Fruit fly (Drosophila melanogaster) whole organism, embryonic: ENCODE measurements around the gene Kyat.
A peak's percentile ranks its signal among the peaks of the same experiment; 100 is the strongest.

Experiments
- B-H1 ChIP-seq: fragments of 200-800 bp; sonication (Bioruptor generic); IDR thresholded peaks from 3 replicates; pipeline ENCODE4 v1.3.6; 2022; ENCODE audit warnings: missing biosample characterization, missing genetic modification characterization
- Bgb ChIP-seq: fragments of 200-800 bp; sonication (Bioruptor generic); IDR thresholded peaks from 2 replicates; pipeline ENCODE4 v1.3.6; 2022; ENCODE audit warnings: missing biosample characterization, missing genetic modification characterization; ENCODE audit not compliant: partially characterized antibody
- CG10267 ChIP-seq: fragments of 200-800 bp; sonication (Bioruptor generic); optimal IDR thresholded peaks from 2 replicates; lab custom pipeline; 2018; ENCODE audit warnings: missing biosample characterization, mild to moderate bottlenecking, missing genetic modification characterization, moderate library complexity
- CG11504 ChIP-seq: fragments of 200-800 bp; sonication (Bioruptor generic); optimal IDR thresholded peaks from 3 replicates; lab custom pipeline; 2019; ENCODE audit warnings: missing biosample characterization, mild to moderate bottlenecking, missing genetic modification characterization, moderate library complexity
- CG15514 ChIP-seq: fragments of 200-800 bp; sonication (Bioruptor generic); optimal IDR thresholded peaks from 3 replicates; lab custom pipeline; 2017; ENCODE audit warnings: missing biosample characterization, missing genetic modification characterization, mild to moderate bottlenecking, moderate library complexity, missing genetic modification reagents
- CG17186 ChIP-seq: fragments of 200-800 bp; sonication (Bioruptor generic); optimal IDR thresholded peaks from 3 replicates; lab custom pipeline; 2017; ENCODE audit warnings: missing biosample characterization, missing genetic modification reagents, missing genetic modification characterization
- CG17829 ChIP-seq: fragments of 200-800 bp; optimal IDR thresholded peaks from 2 replicates; lab custom pipeline; 2019; ENCODE audit warnings: missing biosample characterization, mild to moderate bottlenecking, missing genetic modification characterization, moderate library complexity
- CG4282 ChIP-seq: fragments of 200-800 bp; sonication (Bioruptor generic); optimal IDR thresholded peaks from 2 replicates; lab custom pipeline; 2016; ENCODE audit warnings: missing biosample characterization, missing genetic modification characterization
- CG43689 ChIP-seq: fragments of 200-800 bp; sonication (Bioruptor generic); IDR thresholded peaks from 2 replicates; pipeline ENCODE4 v1.3.6; 2022; ENCODE audit warnings: missing biosample characterization, missing genetic modification characterization
- CG4617 ChIP-seq: fragments of 200-800 bp; sonication (Bioruptor generic); optimal IDR thresholded peaks from 3 replicates; lab custom pipeline; 2016; ENCODE audit warnings: missing biosample characterization, missing genetic modification characterization, borderline replicate concordance
- CG6683 ChIP-seq: fragments of 200-800 bp; sonication (Bioruptor generic); optimal IDR thresholded peaks from 2 replicates; lab custom pipeline; 2017; ENCODE audit warnings: missing biosample characterization, mild to moderate bottlenecking, missing genetic modification characterization, missing genetic modification reagents
- CG7745 ChIP-seq: fragments of 200-800 bp; sonication (Bioruptor generic); optimal IDR thresholded peaks from 2 replicates; lab custom pipeline; 2018; ENCODE audit warnings: missing biosample characterization, mild to moderate bottlenecking, missing genetic modification characterization, moderate library complexity
- CG7963 ChIP-seq: fragments of 200-800 bp; sonication (Bioruptor generic); IDR thresholded peaks from 3 replicates; pipeline ENCODE4 v1.3.6; 2022; ENCODE audit warnings: missing biosample characterization, missing genetic modification characterization; ENCODE audit not compliant: partially characterized antibody
- CG8089 ChIP-seq: fragments of 200-800 bp; sonication (Bioruptor generic); optimal IDR thresholded peaks from 3 replicates; lab custom pipeline; 2016; ENCODE audit warnings: missing biosample characterization, missing genetic modification characterization
- CG8944 ChIP-seq: fragments of 200-800 bp; sonication (Bioruptor generic); optimal IDR thresholded peaks from 3 replicates; lab custom pipeline; 2016; ENCODE audit warnings: missing biosample characterization, missing genetic modification characterization
- CG9437 ChIP-seq: fragments of 200-800 bp; sonication (Bioruptor generic); optimal IDR thresholded peaks from 2 replicates; lab custom pipeline; 2018; ENCODE audit warnings: missing biosample characterization, mild to moderate bottlenecking, missing genetic modification characterization
- CG9932 ChIP-seq: fragments of 200-800 bp; sonication (Bioruptor generic); IDR thresholded peaks from 2 replicates; pipeline ENCODE4 v1.3.6; 2022; ENCODE audit warnings: missing biosample characterization, missing genetic modification characterization
- Dbx ChIP-seq: fragments of 200-800 bp; sonication (Bioruptor generic); IDR thresholded peaks from 3 replicates; pipeline ENCODE4 v1.3.6; 2022; ENCODE audit warnings: missing biosample characterization, missing genetic modification characterization
- Dref ChIP-seq: fragments of 200-800 bp; sonication (Bioruptor generic); IDR thresholded peaks from 2 replicates; pipeline ENCODE4 v1.3.6; 2022; ENCODE audit warnings: missing biosample characterization, missing genetic modification characterization
- Elba2 ChIP-seq: fragments of 200-800 bp; sonication (Bioruptor generic); optimal IDR thresholded peaks from 3 replicates; lab custom pipeline; 2016; ENCODE audit warnings: missing biosample characterization, missing genetic modification characterization
- Hey ChIP-seq: fragments of 200-800 bp; sonication (Bioruptor generic); optimal IDR thresholded peaks from 3 replicates; lab custom pipeline; 2018; ENCODE audit warnings: missing biosample characterization, mild to moderate bottlenecking, missing genetic modification characterization
- HmgZ ChIP-seq: fragments of 200-800 bp; sonication (Bioruptor generic); optimal IDR thresholded peaks from 2 replicates; lab custom pipeline; 2018; ENCODE audit warnings: missing biosample characterization, mild to moderate bottlenecking, missing genetic modification characterization
- Hsf ChIP-seq: fragments of 200-800 bp; sonication (Bioruptor generic); optimal IDR thresholded peaks from 3 replicates; lab custom pipeline; 2016; ENCODE audit warnings: missing biosample characterization, missing genetic modification characterization
- Mad ChIP-seq: fragments of 200-800 bp; sonication (Bioruptor generic); optimal IDR thresholded peaks from 2 replicates; lab custom pipeline; 2016; ENCODE audit warnings: missing biosample characterization, missing genetic modification characterization
- Rfx ChIP-seq: fragments of 200-800 bp; sonication (Bioruptor generic); IDR thresholded peaks from 2 replicates; pipeline ENCODE4 v1.3.6; 2022; ENCODE audit warnings: missing biosample characterization, missing genetic modification characterization
- Spps ChIP-seq: fragments of 200-800 bp; sonication (Bioruptor generic); optimal IDR thresholded peaks from 2 replicates; lab custom pipeline; 2018; ENCODE audit warnings: missing biosample characterization, mild to moderate bottlenecking, missing genetic modification characterization
- Sry-β ChIP-seq: fragments of 200-800 bp; sonication (Bioruptor generic); optimal IDR thresholded peaks from 2 replicates; lab custom pipeline; 2018; ENCODE audit warnings: missing biosample characterization, mild to moderate bottlenecking, missing genetic modification characterization, moderate library complexity
- ato ChIP-seq: fragments of 200-800 bp; sonication (Bioruptor generic); IDR thresholded peaks from 2 replicates; pipeline ENCODE4 v1.3.6; 2022; ENCODE audit warnings: missing biosample characterization, missing genetic modification characterization; ENCODE audit not compliant: partially characterized antibody
- cas ChIP-seq: fragments of 200-800 bp; sonication (Bioruptor generic); IDR thresholded peaks from 2 replicates; pipeline ENCODE4 v1.3.6; 2022; ENCODE audit warnings: missing biosample characterization, missing genetic modification characterization
- cg ChIP-seq: fragments of 200-800 bp; sonication (Bioruptor generic); optimal IDR thresholded peaks from 3 replicates; lab custom pipeline; 2019; ENCODE audit warnings: missing biosample characterization, mild to moderate bottlenecking, missing genetic modification characterization, moderate library complexity
- chinmo ChIP-seq: fragments of 200-800 bp; sonication (Bioruptor generic); IDR thresholded peaks from 4 replicates; pipeline ENCODE4 v1.3.6; 2022; ENCODE audit warnings: missing biosample characterization, missing genetic modification characterization; ENCODE audit not compliant: partially characterized antibody
- dan ChIP-seq: fragments of 200-800 bp; sonication (Bioruptor generic); IDR thresholded peaks from 2 replicates; pipeline ENCODE4 v1.3.6; 2022; ENCODE audit warnings: missing biosample characterization, missing genetic modification characterization
- danr ChIP-seq: fragments of 200-800 bp; sonication (Bioruptor generic); IDR thresholded peaks from 2 replicates; pipeline ENCODE4 v1.3.6; 2022; ENCODE audit warnings: missing biosample characterization, missing genetic modification characterization
- gfzf ChIP-seq: fragments of 200-800 bp; sonication (Bioruptor generic); optimal IDR thresholded peaks from 2 replicates; lab custom pipeline; 2016; ENCODE audit warnings: missing biosample characterization, mild to moderate bottlenecking, missing genetic modification characterization, moderate library complexity
- hbn ChIP-seq: fragments of 200-800 bp; sonication (Bioruptor generic); IDR thresholded peaks from 2 replicates; pipeline ENCODE4 v1.3.6; 2022; ENCODE audit warnings: missing biosample characterization, missing genetic modification characterization; ENCODE audit not compliant: partially characterized antibody
- jumu ChIP-seq: fragments of 200-800 bp; sonication (Bioruptor generic); optimal IDR thresholded peaks from 3 replicates; lab custom pipeline; 2016; ENCODE audit warnings: missing biosample characterization, missing genetic modification characterization
- mam ChIP-seq: fragments of 200-800 bp; sonication (Bioruptor generic); optimal IDR thresholded peaks from 3 replicates; lab custom pipeline; 2016; ENCODE audit warnings: missing biosample characterization, missing genetic modification characterization
- pb ChIP-seq: fragments of 200-800 bp; sonication (Bioruptor generic); optimal IDR thresholded peaks from 3 replicates; lab custom pipeline; 2016; ENCODE audit warnings: missing biosample characterization, missing genetic modification characterization
- pho ChIP-seq: fragments of 200-800 bp; sonication (Bioruptor generic); optimal IDR thresholded peaks from 2 replicates; lab custom pipeline; 2016; ENCODE audit warnings: missing biosample characterization, missing genetic modification characterization
- prd ChIP-seq, 3 experiments: fragments of >200 bp in 2 of 3; fragments of 200-800 bp in 1 of 3; sonication (Bioruptor generic) in 1 of 3; optimal IDR thresholded peaks in 2 of 3; IDR thresholded peaks in 1 of 3; 2 replicates in 2 of 3; 3 replicates in 1 of 3; pipeline versions ENCODE4 v1.3.6 to Lab custom; 2017 to 2022; ENCODE audit warnings: missing biosample characterization in 1 of 3, missing genetic modification characterization in 1 of 3
- sc ChIP-seq, 3 experiments: fragments of >200 bp in 2 of 3; fragments of 200-800 bp in 1 of 3; sonication (Bioruptor generic) in 1 of 3; optimal IDR thresholded peaks; 2 replicates in 2 of 3; 3 replicates in 1 of 3; lab custom pipeline; 2017; ENCODE audit warnings: mild to moderate bottlenecking in 1 of 3, missing biosample characterization in 1 of 3, missing genetic modification characterization in 1 of 3, missing genetic modification reagents in 1 of 3
- scrt ChIP-seq: fragments of 200-800 bp; sonication (Bioruptor generic); optimal IDR thresholded peaks from 2 replicates; lab custom pipeline; 2018; ENCODE audit warnings: missing biosample characterization, mild to moderate bottlenecking, missing genetic modification characterization, moderate library complexity
- sens-2 ChIP-seq: fragments of 200-800 bp; sonication (Bioruptor generic); IDR thresholded peaks from 2 replicates; pipeline ENCODE4 v1.3.6; 2022; ENCODE audit warnings: missing biosample characterization, missing genetic modification characterization
- shn ChIP-seq: fragments of 200-800 bp; sonication (Bioruptor generic); optimal IDR thresholded peaks from 3 replicates; lab custom pipeline; 2016; ENCODE audit warnings: missing biosample characterization, missing genetic modification characterization
- slbo ChIP-seq: fragments of 200-800 bp; sonication (Bioruptor generic); IDR thresholded peaks from 2 replicates; pipeline ENCODE4 v1.3.6; 2022; ENCODE audit warnings: missing biosample characterization, missing genetic modification characterization
- trem ChIP-seq: fragments of 200-800 bp; optimal IDR thresholded peaks from 3 replicates; lab custom pipeline; 2019; ENCODE audit warnings: missing biosample characterization, mild to moderate bottlenecking, missing genetic modification characterization, moderate library complexity
- twi ChIP-seq: fragments of 200-800 bp; optimal IDR thresholded peaks from 2 replicates; lab custom pipeline; 2019; ENCODE audit warnings: missing biosample characterization, mild to moderate bottlenecking, missing genetic modification characterization, moderate library complexity
- vnd ChIP-seq: fragments of 200-800 bp; sonication (Bioruptor generic); IDR thresholded peaks from 3 replicates; pipeline ENCODE4 v1.3.6; 2022; ENCODE audit warnings: missing biosample characterization, missing genetic modification characterization; ENCODE audit not compliant: partially characterized antibody
- vvl ChIP-seq: fragments of 200-800 bp; sonication (Bioruptor generic); IDR thresholded peaks from 2 replicates; pipeline ENCODE4 v1.3.6; 2022; ENCODE audit warnings: missing biosample characterization, missing genetic modification characterization
- zf30C ChIP-seq: fragments of 200-800 bp; sonication (Bioruptor generic); optimal IDR thresholded peaks from 3 replicates; lab custom pipeline; 2018; ENCODE audit warnings: missing biosample characterization, mild to moderate bottlenecking, missing genetic modification characterization

Kyat gene

DNA sequence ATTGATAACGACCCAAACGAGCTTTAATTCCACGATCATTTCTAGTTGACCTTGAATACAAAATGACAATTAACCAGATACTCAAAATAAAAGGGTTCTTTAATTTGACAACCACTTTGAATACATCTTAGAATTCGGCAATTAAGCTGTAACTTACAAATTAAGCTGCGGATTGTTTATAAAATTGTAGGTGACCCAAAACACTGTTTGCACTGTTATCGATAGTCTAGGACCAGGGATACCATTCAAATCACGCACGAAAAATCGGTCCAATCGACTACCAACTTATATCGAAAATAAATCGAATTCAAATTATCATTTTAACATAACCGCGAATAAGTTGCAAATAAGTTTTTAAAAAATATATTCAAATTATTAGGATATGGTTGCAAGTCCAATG lies at the start of gene Kyat (continued):
- TF ChIP-seq vvl (GFP tag; lab: Robert Waterston, UW), result 0 out of 2 replicates have a peak, but pooled peaks have one; percentile 32
- TF ChIP-seq CG17186, result peak; percentile 4
- TF ChIP-seq Mad (GFP tag; lab: Kevin White, UChicago), result no peak
- TF ChIP-seq scrt (GFP tag; lab: Kevin White, UChicago), result no peak
- no peak for TF ChIP-seq danr (GFP tag; lab: Robert Waterston, UW)
- peak; percentile 99 for TF ChIP-seq hbn (GFP tag; lab: Robert Waterston, UW)
- TF ChIP-seq CG8089 (GFP tag; lab: Kevin White, UChicago), result no peak
- TF ChIP-seq CG43689 (GFP tag; lab: Robert Waterston, UW), result no peak
- TF ChIP-seq Hsf (GFP tag; lab: Kevin White, UChicago), result no peak
- no peak for TF ChIP-seq CG8944 (GFP tag; lab: Kevin White, UChicago)
- no peak for TF ChIP-seq slbo (GFP tag; lab: Robert Waterston, UW)
- TF ChIP-seq CG6683 (GFP tag; lab: Kevin White, UChicago), result no peak
- no peak for TF ChIP-seq sc (optimal IDR thresholded peaks at IDR 0.05; lab: Kevin White, UChicago)
- no peak for TF ChIP-seq sc (GFP tag; optimal IDR thresholded peaks at IDR 0.05; lab: Kevin White, UChicago)
- peak; percentile 64 for TF ChIP-seq trem (tag; lab: Kevin White, UChicago)
- no peak for TF ChIP-seq zf30C (GFP tag; lab: Kevin White, UChicago)
- TF ChIP-seq Rfx (GFP tag; lab: Robert Waterston, UW), result peak; percentile 14; the same call in 1 of the 2 replicates
- no peak for TF ChIP-seq pho (GFP tag; lab: Kevin White, UChicago)
- peak; percentile 99 for TF ChIP-seq Dref (GFP tag; lab: Robert Waterston, UW)
- no peak for TF ChIP-seq B-H1 (GFP tag; lab: Robert Waterston, UW)
- TF ChIP-seq Sry-β (GFP tag; lab: Kevin White, UChicago), result no peak
- TF ChIP-seq Bgb, result peak; percentile 99
- no peak for TF ChIP-seq CG7745 (tag; lab: Kevin White, UChicago)
- TF ChIP-seq CG4282, result no peak
- peak; percentile 96 for TF ChIP-seq vnd
- TF ChIP-seq chinmo (GFP tag; lab: Robert Waterston, UW), result peak; percentile 98
- no peak for TF ChIP-seq Dbx (GFP tag; lab: Robert Waterston, UW)
- TF ChIP-seq Spps (tag; lab: Kevin White, UChicago), result no peak
- TF ChIP-seq CG4617 (GFP tag; lab: Kevin White, UChicago), result peak; percentile 75
- TF ChIP-seq gfzf (GFP tag; lab: Kevin White, UChicago), result peak; percentile 27
- no peak for TF ChIP-seq dan (GFP tag; lab: Robert Waterston, UW)
- no peak for TF ChIP-seq shn (GFP tag; lab: Kevin White, UChicago)
- TF ChIP-seq sens-2 (GFP tag; lab: Robert Waterston, UW), result no peak
- peak; percentile 55 for TF ChIP-seq CG9932
- TF ChIP-seq prd (optimal IDR thresholded peaks at IDR 0.05; lab: Kevin White, UChicago), result no peak
- no peak for TF ChIP-seq prd (GFP tag; IDR thresholded peaks at IDR 0.05; lab: Robert Waterston, UW)
- TF ChIP-seq jumu, result no peak
- TF ChIP-seq Elba2 (GFP tag; lab: Kevin White, UChicago), result no peak
- TF ChIP-seq CG9437 (GFP tag; lab: Kevin White, UChicago), result no peak
- TF ChIP-seq HmgZ (tag; lab: Kevin White, UChicago), result peak; percentile 69
- TF ChIP-seq Hey (tag; lab: Kevin White, UChicago), result no peak
- peak; percentile 80 for TF ChIP-seq CG10267
- TF ChIP-seq CG11504 (tag; lab: Kevin White, UChicago), result no peak
- TF ChIP-seq CG17829 (tag; lab: Kevin White, UChicago), result peak; percentile 43
- TF ChIP-seq cg (GFP tag; lab: Kevin White, UChicago), result peak; percentile 29
- TF ChIP-seq pb (GFP tag; lab: Kevin White, UChicago), result no peak
- peak; percentile 95 for TF ChIP-seq ato (GFP tag; lab: Robert Waterston, UW)
- no peak for TF ChIP-seq twi (tag; lab: Kevin White, UChicago)
- TF ChIP-seq mam (GFP tag; lab: Kevin White, UChicago), result no peak
- no peak; the same call in 1 of the 2 replicates for TF ChIP-seq cas (GFP tag; lab: Robert Waterston, UW)
- TF ChIP-seq CG7963, result peak; percentile 97
- TF ChIP-seq CG15514 (GFP tag; lab: Kevin White, UChicago), result peak; percentile 35
